Fruit fly (Drosophila melanogaster) whole organism, embryonic: ENCODE results near the gene CG10602.

ENCODE experiments used
- Abd-B ChIP-seq: fragments of 200-800 bp; sonication (Bioruptor generic); optimal IDR thresholded peaks from 2 replicates; lab custom pipeline; 2018; ENCODE audit warnings: missing biosample characterization, mild to moderate bottlenecking, missing genetic modification characterization, moderate library complexity
- B-H1 ChIP-seq: fragments of 200-800 bp; sonication (Bioruptor generic); IDR thresholded peaks from 3 replicates; pipeline ENCODE4 v1.3.6; 2022; ENCODE audit warnings: missing biosample characterization, missing genetic modification characterization
- C15 ChIP-seq: fragments of 200-800 bp; sonication (Bioruptor generic); IDR thresholded peaks from 3 replicates; pipeline ENCODE4 v1.3.6; 2022; ENCODE audit warnings: missing biosample characterization, missing genetic modification characterization
- CG10209 ChIP-seq: fragments of 200-800 bp; sonication (Bioruptor generic); optimal IDR thresholded peaks from 3 replicates; lab custom pipeline; 2017; ENCODE audit warnings: missing biosample characterization, mild to moderate bottlenecking, missing genetic modification characterization, missing genetic modification reagents
- CG10959 ChIP-seq: fragments of 200-800 bp; sonication (Bioruptor generic); IDR thresholded peaks from 2 replicates; pipeline ENCODE4 v1.3.6; 2022; ENCODE audit warnings: missing biosample characterization, missing genetic modification characterization
- CG10979 ChIP-seq: fragments of 200-800 bp; sonication (Bioruptor generic); optimal IDR thresholded peaks from 2 replicates; lab custom pipeline; 2018; ENCODE audit warnings: missing biosample characterization, mild to moderate bottlenecking, missing genetic modification characterization, moderate library complexity
- CG15011 ChIP-seq: fragments of 200-800 bp; sonication (Bioruptor generic); optimal IDR thresholded peaks from 3 replicates; lab custom pipeline; 2018; ENCODE audit warnings: missing biosample characterization, mild to moderate bottlenecking, missing genetic modification characterization
- CG15479 ChIP-seq: fragments of 200-800 bp; sonication (Bioruptor generic); optimal IDR thresholded peaks from 3 replicates; lab custom pipeline; 2019; ENCODE audit warnings: missing biosample characterization, mild to moderate bottlenecking, missing genetic modification characterization, moderate library complexity
- CG15514 ChIP-seq: fragments of 200-800 bp; sonication (Bioruptor generic); optimal IDR thresholded peaks from 3 replicates; lab custom pipeline; 2017; ENCODE audit warnings: missing biosample characterization, missing genetic modification characterization, mild to moderate bottlenecking, moderate library complexity, missing genetic modification reagents
- CG15696 ChIP-seq: fragments of 200-800 bp; sonication (Bioruptor generic); optimal IDR thresholded peaks from 2 replicates; lab custom pipeline; 2019; ENCODE audit warnings: missing biosample characterization, mild to moderate bottlenecking, missing genetic modification characterization, moderate library complexity
- CG2202 ChIP-seq: fragments of 200-800 bp; sonication (Bioruptor generic); optimal IDR thresholded peaks from 2 replicates; lab custom pipeline; 2018; ENCODE audit warnings: missing biosample characterization, mild to moderate bottlenecking, missing genetic modification characterization
- CG2889 ChIP-seq: fragments of 200-800 bp; sonication (Bioruptor generic); IDR thresholded peaks from 3 replicates; pipeline ENCODE4 v1.3.6; 2022; ENCODE audit warnings: missing biosample characterization, missing genetic modification characterization
- CG3163 ChIP-seq: fragments of 200-800 bp; sonication (Bioruptor generic); optimal IDR thresholded peaks from 3 replicates; lab custom pipeline; 2016; ENCODE audit warnings: missing biosample characterization, missing genetic modification characterization
- CG33557 ChIP-seq: fragments of 200-800 bp; sonication (Bioruptor generic); optimal IDR thresholded peaks from 2 replicates; lab custom pipeline; 2019; ENCODE audit warnings: missing biosample characterization, mild to moderate bottlenecking, missing genetic modification characterization, moderate library complexity
- CG5953 ChIP-seq: fragments of 200-800 bp; sonication (Bioruptor generic); IDR thresholded peaks from 2 replicates; pipeline ENCODE4 v1.3.6; 2022; ENCODE audit warnings: missing biosample characterization, missing genetic modification characterization
- CG6689 ChIP-seq: fragments of 200-800 bp; sonication (Bioruptor generic); IDR thresholded peaks from 2 replicates; pipeline ENCODE4 v1.3.6; 2022; ENCODE audit warnings: missing biosample characterization, missing genetic modification characterization
- CG7357 ChIP-seq: fragments of 200-800 bp; sonication (Bioruptor generic); IDR thresholded peaks from 3 replicates; pipeline ENCODE4 v1.3.6; 2022; ENCODE audit warnings: missing biosample characterization, missing genetic modification characterization
- CG7987 ChIP-seq: fragments of 200-800 bp; sonication (Bioruptor generic); optimal IDR thresholded peaks from 2 replicates; lab custom pipeline; 2018; ENCODE audit warnings: missing biosample characterization, mild to moderate bottlenecking, missing genetic modification characterization, moderate library complexity
- CG8924 ChIP-seq: fragments of 200-800 bp; optimal IDR thresholded peaks from 3 replicates; lab custom pipeline; 2019; ENCODE audit warnings: missing biosample characterization, mild to moderate bottlenecking, missing genetic modification characterization, moderate library complexity
- CTCF ChIP-seq: fragments of 200-800 bp; sonication (Bioruptor generic); optimal IDR thresholded peaks from 2 replicates; lab custom pipeline; 2017; ENCODE audit warnings: missing biosample characterization, mild to moderate bottlenecking, missing genetic modification characterization, moderate library complexity
- Deaf1 ChIP-seq: fragments of 200-800 bp; optimal IDR thresholded peaks from 3 replicates; lab custom pipeline; 2019; ENCODE audit warnings: missing biosample characterization, mild to moderate bottlenecking, missing genetic modification characterization, moderate library complexity
- Dip2 ChIP-seq: fragments of 200-800 bp; sonication (Bioruptor generic); IDR thresholded peaks from 2 replicates; pipeline ENCODE4 v1.3.6; 2022; ENCODE audit warnings: missing biosample characterization, missing genetic modification characterization
- Doc3 ChIP-seq: fragments of 200-800 bp; sonication (Bioruptor generic); IDR thresholded peaks from 3 replicates; pipeline ENCODE4 v1.3.6; 2022; ENCODE audit warnings: missing biosample characterization, missing genetic modification characterization; ENCODE audit not compliant: partially characterized antibody
- Ets65A ChIP-seq: fragments of 200-800 bp; sonication (Bioruptor generic); peaks from one replicate; lab custom pipeline; 2016; ENCODE audit warnings: missing biosample characterization, missing genetic modification characterization
- GATAe ChIP-seq: fragments of 200-800 bp; sonication (Bioruptor generic); conservative IDR thresholded peaks from 2 replicates; pipeline ENCODE4 v1.3.6; 2022; ENCODE audit warnings: missing biosample characterization, missing genetic modification characterization
- Myb ChIP-seq: fragments of 200-800 bp; sonication (Bioruptor generic); optimal IDR thresholded peaks from 2 replicates; lab custom pipeline; 2016; ENCODE audit warnings: missing biosample characterization, missing genetic modification characterization
- Scr ChIP-seq: fragments of 200-800 bp; sonication (Bioruptor generic); IDR thresholded peaks from 2 replicates; pipeline ENCODE4 v1.3.6; 2022; ENCODE audit warnings: missing biosample characterization, missing genetic modification characterization; ENCODE audit not compliant: partially characterized antibody
- amos ChIP-seq: fragments of 200-800 bp; sonication (Bioruptor generic); IDR thresholded peaks from 2 replicates; pipeline ENCODE4 v1.3.6; 2022; ENCODE audit warnings: missing biosample characterization, missing genetic modification characterization; ENCODE audit not compliant: partially characterized antibody
- ara ChIP-seq: fragments of 200-800 bp; sonication (Bioruptor generic); IDR thresholded peaks from 2 replicates; pipeline ENCODE4 v1.3.6; 2022; ENCODE audit warnings: missing biosample characterization, missing genetic modification characterization
- ase ChIP-seq: fragments of 200-800 bp; sonication (Bioruptor generic); IDR thresholded peaks from 3 replicates; pipeline ENCODE4 v1.3.6; 2022; ENCODE audit warnings: missing biosample characterization, missing genetic modification characterization
- cad ChIP-seq: fragments of >200 bp; optimal IDR thresholded peaks from 2 replicates; lab custom pipeline; 2017; ENCODE audit warnings: missing biosample characterization, missing genetic modification characterization
- chif ChIP-seq, 2 experiments: fragments of 200-800 bp; sonication (Bioruptor generic); optimal IDR thresholded peaks; 3 replicates each; lab custom pipeline; 2016; ENCODE audit warnings: missing biosample characterization in 2 of 2, missing genetic modification characterization in 2 of 2
- corto ChIP-seq: fragments of 200-800 bp; sonication (Bioruptor generic); optimal IDR thresholded peaks from 2 replicates; lab custom pipeline; 2016; ENCODE audit warnings: missing biosample characterization, mild to moderate bottlenecking, missing genetic modification characterization, moderate library complexity
- eve ChIP-seq, 2 experiments: fragments of >200 bp; optimal IDR thresholded peaks; 2 replicates each; lab custom pipeline; 2017; ENCODE audit warnings: missing biosample characterization in 2 of 2, missing genetic modification characterization in 2 of 2
- gro ChIP-seq: fragments of 200-800 bp; sonication (Bioruptor generic); optimal IDR thresholded peaks from 2 replicates; lab custom pipeline; 2016; ENCODE audit warnings: missing biosample characterization, missing genetic modification characterization
- jigr1 ChIP-seq: fragments of 200-800 bp; sonication (Bioruptor generic); IDR thresholded peaks from 3 replicates; pipeline ENCODE4 v1.3.6; 2022; ENCODE audit warnings: missing biosample characterization, missing genetic modification characterization
- knrl ChIP-seq: fragments of 200-800 bp; sonication (Bioruptor generic); IDR thresholded peaks from 3 replicates; pipeline ENCODE4 v1.3.6; 2022; ENCODE audit warnings: missing biosample characterization, missing genetic modification characterization; ENCODE audit not compliant: partially characterized antibody
- lilli ChIP-seq: fragments of 200-800 bp; sonication (Bioruptor generic); optimal IDR thresholded peaks from 3 replicates; lab custom pipeline; 2016; ENCODE audit warnings: missing biosample characterization, missing genetic modification characterization
- luna ChIP-seq: fragments of 200-800 bp; sonication (Bioruptor generic); optimal IDR thresholded peaks from 2 replicates; lab custom pipeline; 2016; ENCODE audit warnings: missing biosample characterization, missing genetic modification characterization
- maf-S ChIP-seq: fragments of 200-800 bp; sonication (Bioruptor generic); optimal IDR thresholded peaks from 2 replicates; lab custom pipeline; 2016; ENCODE audit warnings: missing biosample characterization, missing genetic modification characterization
- nerfin-2 ChIP-seq: fragments of 200-800 bp; sonication (Bioruptor generic); IDR thresholded peaks from 2 replicates; pipeline ENCODE4 v1.3.6; 2022; ENCODE audit warnings: missing biosample characterization, missing genetic modification characterization; ENCODE audit not compliant: partially characterized antibody
- nom ChIP-seq: fragments of 200-800 bp; sonication (Bioruptor generic); optimal IDR thresholded peaks from 2 replicates; lab custom pipeline; 2017; ENCODE audit warnings: missing biosample characterization, missing genetic modification characterization, mild to moderate bottlenecking, moderate library complexity, missing genetic modification reagents
- pnt ChIP-seq: fragments of 200-800 bp; sonication (Bioruptor generic); optimal IDR thresholded peaks from 3 replicates; lab custom pipeline; 2016; ENCODE audit warnings: missing biosample characterization, missing genetic modification characterization
- repo ChIP-seq: fragments of 200-800 bp; sonication (Bioruptor generic); optimal IDR thresholded peaks from 2 replicates; lab custom pipeline; 2016; ENCODE audit warnings: missing biosample characterization, missing genetic modification characterization
- row ChIP-seq: fragments of 200-800 bp; sonication (Bioruptor generic); IDR thresholded peaks from 3 replicates; pipeline ENCODE4 v1.3.6; 2022; ENCODE audit warnings: missing biosample characterization, missing genetic modification characterization
- sens-2 ChIP-seq: fragments of 200-800 bp; sonication (Bioruptor generic); IDR thresholded peaks from 2 replicates; pipeline ENCODE4 v1.3.6; 2022; ENCODE audit warnings: missing biosample characterization, missing genetic modification characterization
- sug ChIP-seq: fragments of 200-800 bp; optimal IDR thresholded peaks from 2 replicates; lab custom pipeline; 2019; ENCODE audit warnings: missing biosample characterization, mild to moderate bottlenecking, missing genetic modification characterization, moderate library complexity
- tll ChIP-seq, 2 experiments: fragments of 200-800 bp in 1 of 2; fragments of >200 bp in 1 of 2; sonication (Bioruptor generic) in 1 of 2; optimal IDR thresholded peaks; 2 replicates each; lab custom pipeline; 2017 to 2019; ENCODE audit warnings: missing biosample characterization in 2 of 2, missing genetic modification characterization in 2 of 2, mild to moderate bottlenecking in 1 of 2, moderate library complexity in 1 of 2
- unpg ChIP-seq: fragments of 200-800 bp; sonication (Bioruptor generic); optimal IDR thresholded peaks from 3 replicates; lab custom pipeline; 2018; ENCODE audit warnings: missing biosample characterization, mild to moderate bottlenecking, missing genetic modification characterization, moderate library complexity
- vfl ChIP-seq: fragments of 200-800 bp; sonication (Bioruptor generic); optimal IDR thresholded peaks from 2 replicates; lab custom pipeline; 2016; ENCODE audit warnings: missing biosample characterization, missing genetic modification characterization
- wdn ChIP-seq: fragments of 200-800 bp; sonication (Bioruptor generic); IDR thresholded peaks from 2 replicates; pipeline ENCODE4 v1.3.6; 2022; ENCODE audit warnings: missing biosample characterization, missing genetic modification characterization

Gene CG10602

DNA sequence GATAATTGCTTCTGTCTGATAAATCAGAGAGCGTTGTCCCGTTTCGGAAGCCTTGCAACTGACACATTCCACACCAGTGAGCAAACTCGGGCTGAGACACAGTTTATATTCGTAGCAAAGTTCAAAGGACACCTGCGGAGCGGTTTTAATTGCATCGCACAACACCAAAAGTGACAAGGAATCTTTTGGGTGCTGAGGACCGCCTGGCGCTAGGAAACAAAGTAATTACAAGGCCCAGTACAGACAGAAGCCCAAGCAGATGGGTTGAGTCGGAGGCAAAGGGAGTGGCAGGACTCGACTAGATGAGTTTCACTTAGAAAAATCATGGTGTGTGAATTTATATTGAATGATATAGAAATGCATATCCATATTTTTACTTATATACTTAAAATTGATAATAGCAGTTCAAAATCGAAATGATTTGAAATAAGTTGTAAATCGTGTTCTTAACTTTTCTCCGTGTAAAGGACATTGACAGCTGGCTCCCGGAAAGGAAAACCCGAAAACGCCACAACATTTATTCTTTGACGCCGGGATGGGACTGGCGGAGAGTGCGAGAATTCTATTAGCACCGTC is 50.2 kb downstream of the CG10602 start (continued):
- TF ChIP-seq Ets65A (GFP tag; lab: Kevin White, UChicago), result peak; percentile 35
- no peak for TF ChIP-seq Dip2
- TF ChIP-seq Deaf1 (tag; lab: Kevin White, UChicago), result no peak
- no peak for TF ChIP-seq CG3163
- no peak for TF ChIP-seq sug
- peak; percentile 50 for TF ChIP-seq CG10979
- TF ChIP-seq Abd-B, result no peak
- TF ChIP-seq GATAe (GFP tag; lab: Robert Waterston, UW), result no peak
- no peak for TF ChIP-seq nerfin-2
- TF ChIP-seq C15 (GFP tag; lab: Robert Waterston, UW), result no peak
- TF ChIP-seq nom, result no peak
- TF ChIP-seq maf-S (GFP tag; lab: Kevin White, UChicago), result no peak
- TF ChIP-seq ase (GFP tag; lab: Robert Waterston, UW), result no peak
- TF ChIP-seq CG10209 (GFP tag; lab: Kevin White, UChicago), result no peak
- no peak for TF ChIP-seq repo
- no peak for TF ChIP-seq CG15011
- TF ChIP-seq row, result peak; percentile 60; the same call in 2 of the 3 replicates
- peak; percentile 48; the same call in 1 of the 2 replicates for TF ChIP-seq ara (GFP tag; lab: Robert Waterston, UW)
- peak; percentile 42 for TF ChIP-seq unpg (GFP tag; lab: Kevin White, UChicago)
- TF ChIP-seq pnt (GFP tag; lab: Kevin White, UChicago), result no peak
- no peak for TF ChIP-seq CG15514 (GFP tag; lab: Kevin White, UChicago)
- TF ChIP-seq Doc3 (GFP tag; lab: Robert Waterston, UW), result no peak
- no peak for TF ChIP-seq eve (GFP tag; optimal IDR thresholded peaks at IDR 0.05; lab: Kevin White, UChicago)
- peak; percentile 6 for TF ChIP-seq lilli (GFP tag; lab: Kevin White, UChicago)
- TF ChIP-seq Scr (GFP tag; lab: Robert Waterston, UW), result no peak
- TF ChIP-seq CG7987 (GFP tag; lab: Kevin White, UChicago), result no peak
- TF ChIP-seq cad, result no peak
- TF ChIP-seq CG2889 (GFP tag; lab: Robert Waterston, UW), result peak; percentile 23; the same call in 1 of the 3 replicates
- TF ChIP-seq CG7357 (GFP tag; lab: Robert Waterston, UW), result no peak
- TF ChIP-seq CTCF, result no peak
- TF ChIP-seq B-H1 (GFP tag; lab: Robert Waterston, UW), result no peak
- no peak for TF ChIP-seq jigr1 (GFP tag; lab: Robert Waterston, UW)
- peak; percentile 38 for TF ChIP-seq CG8924 (tag; lab: Kevin White, UChicago)
- TF ChIP-seq CG33557 (GFP tag; lab: Kevin White, UChicago), result no peak
- TF ChIP-seq Myb, result no peak
- no peak for TF ChIP-seq wdn (GFP tag; lab: Robert Waterston, UW)
- TF ChIP-seq gro (GFP tag; lab: Kevin White, UChicago), result no peak
- no peak for TF ChIP-seq vfl (GFP tag; lab: Kevin White, UChicago)
- TF ChIP-seq CG6689 (GFP tag; lab: Robert Waterston, UW), result 0 out of 2 replicates have a peak, but pooled peaks have one; percentile 15
- no peak for TF ChIP-seq CG15479 (GFP tag; lab: Kevin White, UChicago)
- TF ChIP-seq corto (GFP tag; lab: Kevin White, UChicago), result no peak
- TF ChIP-seq sens-2 (GFP tag; lab: Robert Waterston, UW), result no peak
- TF ChIP-seq tll (GFP tag; optimal IDR thresholded peaks at IDR 0.05; lab: Kevin White, UChicago), result no peak
- TF ChIP-seq CG5953 (GFP tag; lab: Robert Waterston, UW), result no peak
- peak in 1 of 2 experiments; percentile 10 for TF ChIP-seq chif (GFP tag; optimal IDR thresholded peaks at IDR 0.05; lab: Kevin White, UChicago)
- no peak for TF ChIP-seq amos
- TF ChIP-seq CG10959 (GFP tag; lab: Robert Waterston, UW), result no peak
- TF ChIP-seq CG15696 (tag; lab: Kevin White, UChicago), result peak; percentile 3
- no peak for TF ChIP-seq CG2202 (tag; lab: Kevin White, UChicago)
- TF ChIP-seq knrl (GFP tag; lab: Robert Waterston, UW), result no peak
- no peak for TF ChIP-seq luna
